Fruit fly (Drosophila melanogaster): ENCODE data around the gene CG31445.

- TF ChIP-seq CTCF (optimal IDR thresholded peaks at IDR 0.05) (no peak), CG8478 (optimal IDR thresholded peaks at IDR 0.05) (no peak)
Observed at dm6 chr3R:29213416-29213815, 31.2 kb downstream of the CG31445 start.

Data from S2 (cell line).